Worm (Caenorhabditis elegans): ENCODE results near the gene tag-342.
"Not testable (repeated sequence)": the region's sequence is repeated elsewhere in the genome, so short reads cannot be mapped to it uniquely, and the experiment has no call there.

Gene tag-342

ce11 chrIII:9467857-9468256 lies at the start of gene tag-342:
TSS of gene tag-342 (plus strand) at chrIII:9468157.
- TF ChIP-seq tbx-11 (GFP tag; IDR thresholded peaks at IDR 0.05) = no peak
- no peak for TF ChIP-seq flt-1 (GFP tag; IDR thresholded peaks at IDR 0.05)
- no peak for TF ChIP-seq aly-1 (tag; optimal IDR thresholded peaks at IDR 0.05)
- no peak for TF ChIP-seq hnd-1 (tag; optimal IDR thresholded peaks at IDR 0.05)
- no peak for TF ChIP-seq F13C5.2 (tag; optimal IDR thresholded peaks at IDR 0.05)
- TF ChIP-seq hmg-4 (GFP tag; optimal IDR thresholded peaks at IDR 0.05) = no peak
- TF ChIP-seq ceh-36 (tag; optimal IDR thresholded peaks at IDR 0.05) = no peak
- TF ChIP-seq ceh-13 (GFP tag; optimal IDR thresholded peaks at IDR 0.05) = no peak
- TF ChIP-seq sea-1 (GFP tag; conservative IDR thresholded peaks at IDR 0.05) = no peak
- no peak for TF ChIP-seq ets-7 (tag; optimal IDR thresholded peaks at IDR 0.05)
- no peak for TF ChIP-seq tra-4 (tag; optimal IDR thresholded peaks at IDR 0.05)
- no peak for TF ChIP-seq scrt-1 (GFP tag; IDR thresholded peaks at IDR 0.05)
- no peak for TF ChIP-seq pes-1 (GFP tag; IDR thresholded peaks at IDR 0.05)
- no peak for TF ChIP-seq B0310.2 (tag; optimal IDR thresholded peaks at IDR 0.05)
- TF ChIP-seq ama-1 (optimal IDR thresholded peaks at IDR 0.05) = no peak
- no peak for TF ChIP-seq hmbx-1 (tag; optimal IDR thresholded peaks at IDR 0.05)
- TF ChIP-seq tbx-37 (GFP tag; conservative IDR thresholded peaks at IDR 0.05) = no peak

- TF ChIP-seq B0310.2 (tag; optimal IDR thresholded peaks at IDR 0.05); hnd-1 (tag; optimal IDR thresholded peaks at IDR 0.05); flt-1 (GFP tag; IDR thresholded peaks at IDR 0.05): not testable (repeated sequence)
Observed at ce11 chrIII:9420231-9420630, 47.7 kb upstream of the tag-342 start, which contains the start of gene T26G10.4. TSS of gene T26G10.4 (plus strand) at chrIII:9420531.

- TF ChIP-seq hmg-4 (GFP tag; optimal IDR thresholded peaks at IDR 0.05) (no peak), sea-1 (GFP tag; conservative IDR thresholded peaks at IDR 0.05) (no peak), scrt-1 (GFP tag; IDR thresholded peaks at IDR 0.05) (no peak), aly-1 (tag; optimal IDR thresholded peaks at IDR 0.05) (no peak), tbx-37 (GFP tag; conservative IDR thresholded peaks at IDR 0.05) (no peak), hnd-1 (tag; optimal IDR thresholded peaks at IDR 0.05) (no peak), ceh-36 (tag; optimal IDR thresholded peaks at IDR 0.05) (no peak), tbx-11 (GFP tag; IDR thresholded peaks at IDR 0.05) (no peak), tra-4 (tag; optimal IDR thresholded peaks at IDR 0.05) (no peak), B0310.2 (tag; optimal IDR thresholded peaks at IDR 0.05) (no peak), ceh-13 (GFP tag; optimal IDR thresholded peaks at IDR 0.05) (no peak), ama-1 (optimal IDR thresholded peaks at IDR 0.05) (no peak)
Observed at ce11 chrIII:9426301-9426700, 41.7 kb upstream of the tag-342 start, which contains the start of gene T26G10.5. TSS of gene T26G10.5 (minus strand) at chrIII:9426401.

- no peak for TF ChIP-seq tbx-11 (GFP tag; IDR thresholded peaks at IDR 0.05)
- TF ChIP-seq B0310.2 (tag; optimal IDR thresholded peaks at IDR 0.05) = no peak
- no peak for TF ChIP-seq hnd-1 (tag; optimal IDR thresholded peaks at IDR 0.05)
- TF ChIP-seq ceh-36 (tag; optimal IDR thresholded peaks at IDR 0.05) = no peak
- no peak for TF ChIP-seq ama-1 (optimal IDR thresholded peaks at IDR 0.05)
- TF ChIP-seq scrt-1 (GFP tag; IDR thresholded peaks at IDR 0.05) = no peak
- TF ChIP-seq hmg-4 (GFP tag; optimal IDR thresholded peaks at IDR 0.05) = no peak
- TF ChIP-seq ceh-13 (GFP tag; optimal IDR thresholded peaks at IDR 0.05) = no peak
- no peak for TF ChIP-seq tbx-37 (GFP tag; conservative IDR thresholded peaks at IDR 0.05)
- TF ChIP-seq aly-1 (tag; optimal IDR thresholded peaks at IDR 0.05) = no peak
- TF ChIP-seq hmbx-1 (tag; optimal IDR thresholded peaks at IDR 0.05) = no peak
- no peak for TF ChIP-seq flt-1 (GFP tag; IDR thresholded peaks at IDR 0.05)
- TF ChIP-seq sea-1 (GFP tag; conservative IDR thresholded peaks at IDR 0.05) = no peak
- TF ChIP-seq ets-7 (tag; optimal IDR thresholded peaks at IDR 0.05) = no peak
- no peak for TF ChIP-seq pes-1 (GFP tag; IDR thresholded peaks at IDR 0.05)
- no peak for TF ChIP-seq F13C5.2 (tag; optimal IDR thresholded peaks at IDR 0.05)
- TF ChIP-seq tra-4 (tag; optimal IDR thresholded peaks at IDR 0.05) = no peak
Observed at ce11 chrIII:9433576-9434107, 34.3 kb upstream of the tag-342 start, which contains the start of gene cpar-1. TSS of gene cpar-1 (plus strand) at chrIII:9434057.

- TF ChIP-seq flt-1 (GFP tag; IDR thresholded peaks at IDR 0.05) (no peak), tra-4 (tag; optimal IDR thresholded peaks at IDR 0.05) (no peak), tbx-37 (GFP tag; conservative IDR thresholded peaks at IDR 0.05) (no peak), ceh-13 (GFP tag; optimal IDR thresholded peaks at IDR 0.05) (no peak), B0310.2 (tag; optimal IDR thresholded peaks at IDR 0.05) (no peak), ceh-36 (tag; optimal IDR thresholded peaks at IDR 0.05) (no peak), tbx-11 (GFP tag; IDR thresholded peaks at IDR 0.05) (no peak), hmbx-1 (tag; optimal IDR thresholded peaks at IDR 0.05) (no peak), ets-7 (tag; optimal IDR thresholded peaks at IDR 0.05) (no peak), F13C5.2 (tag; optimal IDR thresholded peaks at IDR 0.05) (no peak), pes-1 (GFP tag; IDR thresholded peaks at IDR 0.05) (no peak), sea-1 (GFP tag; conservative IDR thresholded peaks at IDR 0.05) (no peak), ama-1 (optimal IDR thresholded peaks at IDR 0.05) (no peak)
Observed at ce11 chrIII:9434999-9435398, 33.0 kb upstream of the tag-342 start.

DNA sequence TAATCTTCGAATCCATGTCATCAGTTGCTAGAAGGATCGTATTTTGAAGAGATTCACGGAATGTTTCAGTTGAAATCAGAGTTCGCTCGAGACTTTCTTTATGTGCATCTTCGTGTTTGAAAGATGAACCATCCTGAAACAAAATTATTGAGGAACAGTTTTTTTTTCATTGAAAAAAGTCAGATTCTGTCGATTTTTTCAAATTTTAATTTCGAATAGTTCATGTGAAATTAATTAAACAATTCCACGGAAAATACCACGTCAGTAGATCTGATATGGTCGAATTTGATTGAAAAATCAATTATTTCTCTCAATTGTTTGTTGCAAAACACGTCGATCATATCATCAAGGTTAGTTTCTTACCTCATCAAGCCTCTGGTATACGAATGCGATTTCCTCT lies 28.6 kb upstream of the tag-342 start, which contains the start of gene F54C8.1:
Gene F54C8.1 (plus strand): TSS at position 301 of the 400 bp plus-strand sequence.
- TF ChIP-seq hmg-4 (GFP tag; optimal IDR thresholded peaks at IDR 0.05) (no peak), ceh-13 (GFP tag; optimal IDR thresholded peaks at IDR 0.05) (no peak), B0310.2 (tag; optimal IDR thresholded peaks at IDR 0.05) (no peak), aly-1 (tag; optimal IDR thresholded peaks at IDR 0.05) (no peak), F13C5.2 (tag; optimal IDR thresholded peaks at IDR 0.05) (no peak), scrt-1 (GFP tag; IDR thresholded peaks at IDR 0.05) (no peak), ets-7 (tag; optimal IDR thresholded peaks at IDR 0.05) (no peak), ama-1 (optimal IDR thresholded peaks at IDR 0.05) (no peak), ceh-36 (tag; optimal IDR thresholded peaks at IDR 0.05) (no peak), pes-1 (GFP tag; IDR thresholded peaks at IDR 0.05) (no peak), tbx-11 (GFP tag; IDR thresholded peaks at IDR 0.05) (no peak), hmbx-1 (tag; optimal IDR thresholded peaks at IDR 0.05) (no peak)

DNA sequence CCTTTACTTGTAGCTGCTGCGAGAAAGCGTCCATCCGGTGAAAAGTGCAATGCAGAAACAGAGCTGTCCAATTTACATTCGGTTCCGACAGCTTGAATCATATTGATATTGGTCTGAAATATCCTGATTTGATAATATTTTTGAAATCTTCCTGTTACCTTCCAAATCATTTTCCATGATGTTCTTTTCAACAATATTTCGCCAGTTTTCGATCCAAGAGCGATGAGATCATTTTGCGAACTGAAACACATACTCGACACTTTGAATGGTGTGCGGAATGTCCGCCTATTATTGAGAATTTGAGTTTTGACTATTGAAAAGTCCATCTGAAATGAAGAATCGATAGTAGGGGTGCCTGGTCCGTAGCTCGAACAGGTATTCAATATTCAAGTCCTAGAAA lies 26.8 kb upstream of the tag-342 start, which contains the start of gene emb-30:
Gene emb-30 (minus strand): TSS at position 328 of the 400 bp plus-strand sequence.
- no peak for TF ChIP-seq flt-1 (GFP tag; IDR thresholded peaks at IDR 0.05)
- no peak for TF ChIP-seq scrt-1 (GFP tag; IDR thresholded peaks at IDR 0.05)
- TF ChIP-seq sea-1 (GFP tag; conservative IDR thresholded peaks at IDR 0.05) = no peak
- no peak for TF ChIP-seq ceh-36 (tag; optimal IDR thresholded peaks at IDR 0.05)
- TF ChIP-seq hmg-4 (GFP tag; optimal IDR thresholded peaks at IDR 0.05) = no peak
- TF ChIP-seq hmbx-1 (tag; optimal IDR thresholded peaks at IDR 0.05) = no peak
- no peak for TF ChIP-seq F13C5.2 (tag; optimal IDR thresholded peaks at IDR 0.05)
- TF ChIP-seq B0310.2 (tag; optimal IDR thresholded peaks at IDR 0.05) = no peak

All from whole organism, early embryonic.